Worm (Caenorhabditis elegans) whole organism, L2 larva: Measurements from ENCODE around the gene C40H1.7.

Experiments used
- R02D3.7 ChIP-seq: fragments of 150-350 bp; optimal IDR thresholded peaks from 2 replicates; lab custom pipeline; 2014; ENCODE audit warnings: missing biosample characterization, missing genetic modification characterization
- Y55F3AM.14 ChIP-seq: fragments of 200-800 bp; sonication (Bioruptor generic); optimal IDR thresholded peaks from 2 replicates; lab custom pipeline; 2018; ENCODE audit warnings: mild to moderate bottlenecking, missing genetic modification characterization, missing compliant biosample characterization
- ZK546.5 ChIP-seq: sonication (generic microtip); optimal IDR thresholded peaks from 2 replicates; lab custom pipeline; 2017; ENCODE audit warnings: missing biosample characterization, missing genetic modification characterization
- alr-1 ChIP-seq: fragments of 150-350 bp; optimal IDR thresholded peaks from 2 replicates; lab custom pipeline; 2014; ENCODE audit warnings: missing biosample characterization, missing genetic modification characterization
- blmp-1 ChIP-seq: sonication (generic microtip); optimal IDR thresholded peaks from 2 replicates; lab custom pipeline; 2017; ENCODE audit warnings: missing genetic modification characterization, mild to moderate bottlenecking, missing compliant biosample characterization, antibody characterized with exemption, moderate library complexity; ENCODE audit not compliant: insufficient read depth
- ceh-16 ChIP-seq: fragments of 150-350 bp; optimal IDR thresholded peaks from 2 replicates; lab custom pipeline; 2014; ENCODE audit warnings: missing biosample characterization, missing genetic modification characterization
- dmd-4 ChIP-seq: sonication (generic microtip); optimal IDR thresholded peaks from 2 replicates; lab custom pipeline; 2017; ENCODE audit warnings: missing biosample characterization, missing genetic modification characterization
- egl-27 ChIP-seq: sonication (generic microtip); optimal IDR thresholded peaks from 3 replicates; lab custom pipeline; 2017; ENCODE audit warnings: missing biosample characterization, missing genetic modification reagents, missing genetic modification characterization
- elt-1 ChIP-seq: fragments of 150-350 bp; optimal IDR thresholded peaks from 2 replicates; lab custom pipeline; 2014; ENCODE audit warnings: missing biosample characterization, missing genetic modification characterization
- elt-3 ChIP-seq: sonication (generic microtip); optimal IDR thresholded peaks from 2 replicates; lab custom pipeline; 2017; ENCODE audit warnings: missing biosample characterization, missing genetic modification characterization
- fos-1 ChIP-seq: fragments of 150-350 bp; optimal IDR thresholded peaks from 2 replicates; lab custom pipeline; 2014; ENCODE audit warnings: missing biosample characterization, missing genetic modification characterization
- gmeb-1 ChIP-seq: fragments of 150-350 bp; optimal IDR thresholded peaks from 2 replicates; lab custom pipeline; 2014; ENCODE audit warnings: missing biosample characterization, missing genetic modification characterization
- lin-11 ChIP-seq: fragments of 150-350 bp; sonication (generic microtip); optimal IDR thresholded peaks from 2 replicates; lab custom pipeline; 2014; ENCODE audit warnings: missing biosample characterization, missing genetic modification characterization, inconsistent platforms, mixed read lengths
- lin-13 ChIP-seq: fragments of 150-350 bp; optimal IDR thresholded peaks from 2 replicates; lab custom pipeline; 2014; ENCODE audit warnings: missing biosample characterization, missing genetic modification reagents, missing genetic modification characterization
- lin-39 ChIP-seq: fragments of 150-350 bp; optimal IDR thresholded peaks from 2 replicates; lab custom pipeline; 2014; ENCODE audit warnings: missing biosample characterization, missing genetic modification reagents, missing genetic modification characterization
- mab-5 ChIP-seq: fragments of 150-350 bp; optimal IDR thresholded peaks from 2 replicates; lab custom pipeline; 2014; ENCODE audit warnings: missing biosample characterization, missing genetic modification characterization
- mdl-1 ChIP-seq, 2 experiments: fragments of 150-350 bp in 1 of 2; sonication (generic microtip) in 1 of 2; optimal IDR thresholded peaks; 2 replicates each; lab custom pipeline; 2017; ENCODE audit warnings: missing biosample characterization in 2 of 2, missing genetic modification characterization in 2 of 2
- nhr-10 ChIP-seq: sonication (generic microtip); optimal IDR thresholded peaks from 2 replicates; lab custom pipeline; 2017; ENCODE audit warnings: missing biosample characterization, missing genetic modification characterization
- nhr-11 ChIP-seq: fragments of 150-350 bp; optimal IDR thresholded peaks from 2 replicates; lab custom pipeline; 2014; ENCODE audit warnings: missing biosample characterization, missing genetic modification characterization
- nhr-12 ChIP-seq: fragments of 150-350 bp; optimal IDR thresholded peaks from 2 replicates; lab custom pipeline; 2014; ENCODE audit warnings: missing biosample characterization, missing genetic modification characterization
- nhr-23 ChIP-seq: fragments of 150-350 bp; optimal IDR thresholded peaks from 2 replicates; lab custom pipeline; 2014; ENCODE audit warnings: missing biosample characterization, missing genetic modification reagents, missing genetic modification characterization
- nhr-237 ChIP-seq: fragments of 150-350 bp; optimal IDR thresholded peaks from 2 replicates; lab custom pipeline; 2014; ENCODE audit warnings: missing biosample characterization, missing genetic modification characterization
- nhr-6 ChIP-seq: fragments of 150-350 bp; optimal IDR thresholded peaks from 2 replicates; lab custom pipeline; 2014; ENCODE audit warnings: missing biosample characterization, missing genetic modification characterization
- nhr-77 ChIP-seq: fragments of 150-350 bp; optimal IDR thresholded peaks from 2 replicates; lab custom pipeline; 2014; ENCODE audit warnings: missing biosample characterization, missing genetic modification characterization
- peb-1 ChIP-seq: fragments of 150-350 bp; optimal IDR thresholded peaks from 2 replicates; lab custom pipeline; 2014; ENCODE audit warnings: missing biosample characterization, missing genetic modification characterization
- sma-3 ChIP-seq: sonication (generic microtip); optimal IDR thresholded peaks from 2 replicates; lab custom pipeline; 2016; ENCODE audit warnings: missing genetic modification reagents, missing genetic modification characterization, missing compliant biosample characterization
- snpc-4 ChIP-seq: fragments of 150-350 bp; optimal IDR thresholded peaks from 2 replicates; lab custom pipeline; 2014; ENCODE audit warnings: missing biosample characterization, missing genetic modification characterization
- unc-39 ChIP-seq: fragments of 150-350 bp; optimal IDR thresholded peaks from 2 replicates; lab custom pipeline; 2014; ENCODE audit warnings: missing biosample characterization, missing genetic modification characterization
- unc-62 ChIP-seq: fragments of 150-350 bp; optimal IDR thresholded peaks from 2 replicates; lab custom pipeline; 2014; ENCODE audit warnings: missing biosample characterization, missing genetic modification reagents, missing genetic modification characterization
- ztf-4 ChIP-seq: fragments of 150-350 bp; optimal IDR thresholded peaks from 2 replicates; lab custom pipeline; 2014; ENCODE audit warnings: missing biosample characterization, missing genetic modification characterization

Gene C40H1.7

ce11 chrIII:9359060-9359459 is 34.2 kb downstream of the C40H1.7 start, which contains the start of gene K04H4.5:
Gene K04H4.5 (plus strand): TSS chrIII:9359360.
- TF ChIP-seq elt-3 (tag; lab: Kevin White, UChicago) (no peak), nhr-6 (no peak), nhr-12 (tag; lab: Kevin White, UChicago) (no peak), dmd-4 (tag; lab: Kevin White, UChicago) (no peak), nhr-11 (tag; lab: Kevin White, UChicago) (no peak), unc-62 (no peak), nhr-23 (tag; lab: Kevin White, UChicago) (no peak), nhr-10 (tag; lab: Kevin White, UChicago) (no peak), snpc-4 (tag; lab: Kevin White, UChicago) (no peak), nhr-237 (tag; lab: Kevin White, UChicago) (no peak), R02D3.7 (no peak), sma-3 (GFP tag; lab: Kevin White, UChicago) (no peak), egl-27 (tag; lab: Kevin White, UChicago) (no peak)

DNA sequence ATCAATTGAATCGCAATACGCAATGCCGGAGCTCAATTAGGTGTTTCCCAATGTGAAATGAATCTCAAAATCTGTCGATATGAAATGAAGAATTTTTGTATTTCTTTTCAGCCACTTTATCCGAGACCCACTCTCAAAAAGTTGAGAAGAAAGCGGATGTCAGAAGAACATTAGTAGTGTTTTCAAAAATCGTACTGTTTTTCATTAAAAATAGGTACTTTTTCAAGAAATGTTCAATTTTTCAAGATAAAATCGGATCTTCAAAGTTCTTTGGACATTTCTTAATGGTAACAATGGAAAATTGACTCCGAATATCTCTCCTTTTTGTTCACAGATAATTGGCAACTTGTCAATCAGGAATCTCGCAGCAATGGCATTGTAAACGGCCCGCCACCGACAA is 36.4 kb downstream of the C40H1.7 start, which contains the start of gene flp-25:
flp-25 (plus strand) TSS at position 301 of the 400 bp plus-strand sequence.
- TF ChIP-seq blmp-1 (tag; lab: Kevin White, UChicago) = no peak
- TF ChIP-seq, all 48 proteins: peak for 0

ce11 chrIII:9366376-9366775 is 41.6 kb downstream of the C40H1.7 start:
- TF ChIP-seq snpc-4 (tag; lab: Kevin White, UChicago) (no peak), fos-1 (tag; lab: Kevin White, UChicago) (no peak), mab-5 (tag; lab: Kevin White, UChicago) (no peak), ceh-16 (tag; lab: Kevin White, UChicago) (no peak), lin-11 (tag; lab: Kevin White, UChicago) (no peak), ztf-4 (tag; lab: Kevin White, UChicago) (no peak), Y55F3AM.14 (GFP tag; lab: Kevin White, UChicago) (no peak), lin-39 (tag; lab: Kevin White, UChicago) (no peak), elt-3 (tag; lab: Kevin White, UChicago) (no peak), lin-13 (GFP tag; lab: Kevin White, UChicago) (no peak)

DNA sequence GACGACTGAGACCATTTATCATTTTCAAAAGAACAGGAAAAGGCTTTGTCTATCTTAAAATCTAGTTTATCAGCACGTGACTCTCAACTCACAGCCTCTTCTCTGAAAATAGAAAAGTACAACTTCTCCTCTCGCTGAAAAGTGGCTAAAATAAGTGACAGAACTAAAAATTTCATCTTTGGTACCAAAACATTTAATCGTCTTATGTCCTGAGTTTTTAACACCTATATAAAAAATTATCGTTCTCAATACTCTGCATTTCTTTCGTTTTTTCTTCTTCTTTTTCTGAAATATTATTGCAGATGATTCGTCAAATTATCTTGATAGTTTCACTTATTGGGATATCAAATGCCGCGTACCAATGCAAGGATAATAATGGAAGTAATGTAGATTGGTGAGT is 42.1 kb downstream of the C40H1.7 start, which contains the start of gene crn-6:
crn-6 (plus strand) TSS at position 301 of the 400 bp plus-strand sequence.
- TF ChIP-seq alr-1 (tag; lab: Kevin White, UChicago) (no peak), ZK546.5 (tag; lab: Kevin White, UChicago) (no peak), unc-62 (no peak), ceh-16 (tag; lab: Kevin White, UChicago) (no peak), gmeb-1 (tag; lab: Kevin White, UChicago) (no peak), nhr-6 (no peak), elt-1 (tag; lab: Kevin White, UChicago) (no peak), lin-39 (tag; lab: Kevin White, UChicago) (no peak), peb-1 (tag; lab: Kevin White, UChicago) (no peak), elt-3 (tag; lab: Kevin White, UChicago) (no peak), mdl-1 (tag; optimal IDR thresholded peaks at IDR 0.05; lab: Kevin White, UChicago) (no peak), unc-39 (tag; lab: Kevin White, UChicago) (no peak)

- no peak for TF ChIP-seq blmp-1 (tag; lab: Kevin White, UChicago)
- no peak for TF ChIP-seq nhr-77 (tag; lab: Kevin White, UChicago)
- TF ChIP-seq unc-62 = no peak
Observed at ce11 chrIII:9373779-9374178, 49.0 kb downstream of the C40H1.7 start.
